Worm (Caenorhabditis elegans) whole organism, midembryonic: ENCODE measurements around the gene F29B9.1.

Source experiments
- T22C8.4 ChIP-seq: fragments of 200-800 bp; sonication (Bioruptor generic); IDR thresholded peaks from 2 replicates; pipeline ENCODE4 v1.3.6; 2022; ENCODE audit warnings: missing genetic modification characterization, missing compliant biosample characterization
- cog-1 ChIP-seq: sonication (generic microtip); optimal IDR thresholded peaks from 2 replicates; lab custom pipeline; 2016; ENCODE audit warnings: missing genetic modification characterization, missing compliant biosample characterization
- flt-1 ChIP-seq: fragments of 200-800 bp; sonication (Bioruptor generic); IDR thresholded peaks from 2 replicates; pipeline ENCODE4 v1.3.6; 2022; ENCODE audit warnings: missing genetic modification characterization, missing compliant biosample characterization
- klf-2 ChIP-seq: fragments of 200-800 bp; sonication (Bioruptor generic); conservative IDR thresholded peaks from 2 replicates; pipeline ENCODE4 v1.3.6; 2022; ENCODE audit warnings: missing genetic modification reagents, missing genetic modification characterization, missing compliant biosample characterization
- med-1 ChIP-seq: sonication (generic microtip); optimal IDR thresholded peaks from 2 replicates; lab custom pipeline; 2017; ENCODE audit warnings: missing genetic modification characterization, mild to moderate bottlenecking, missing compliant biosample characterization, antibody characterized with exemption, missing genetic modification reagents; ENCODE audit not compliant: insufficient read depth
- ref-1 ChIP-seq: fragments of 200-800 bp; sonication (Bioruptor generic); conservative IDR thresholded peaks from 2 replicates; pipeline ENCODE4 v1.3.6; 2022; ENCODE audit warnings: missing genetic modification reagents, missing genetic modification characterization, missing compliant biosample characterization
- tab-1 ChIP-seq: fragments of 200-800 bp; sonication (Bioruptor generic); IDR thresholded peaks from 2 replicates; pipeline ENCODE4 v1.3.6; 2022; ENCODE audit warnings: missing genetic modification characterization, missing compliant biosample characterization
- ztf-23 ChIP-seq: fragments of 200-800 bp; sonication (Bioruptor generic); IDR thresholded peaks from 2 replicates; pipeline ENCODE4 v1.3.6; 2022; ENCODE audit warnings: missing genetic modification reagents, missing genetic modification characterization, missing compliant biosample characterization
- ztf-29 ChIP-seq: fragments of 200-800 bp; sonication (Bioruptor generic); IDR thresholded peaks from 2 replicates; pipeline ENCODE4 v1.3.6; 2022; ENCODE audit warnings: missing genetic modification reagents, missing genetic modification characterization, missing compliant biosample characterization

DNA sequence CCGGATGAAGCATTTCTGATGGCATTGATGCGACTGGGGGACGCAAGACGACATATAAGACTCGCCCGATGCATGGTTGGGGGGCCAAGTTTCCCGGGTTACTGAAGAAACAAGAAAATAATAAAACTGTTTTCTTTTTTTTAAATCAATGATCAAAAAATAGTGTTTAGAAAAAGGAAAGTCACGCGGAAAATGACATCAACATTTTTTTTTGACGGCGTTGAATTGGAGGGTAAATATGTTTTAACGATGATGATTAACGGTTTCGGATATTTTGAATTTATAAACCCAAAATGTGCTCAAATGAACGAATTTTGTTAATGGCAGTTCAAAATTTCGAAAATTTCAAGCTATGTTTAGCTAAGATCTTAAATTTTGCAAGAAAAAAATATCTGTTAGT is 38.7 kb downstream of the F29B9.1 start, which contains the start of gene ogdh-1:
- TF ChIP-seq cog-1 (no peak), ref-1 (no peak), klf-2 (no peak), flt-1 (GFP tag; lab: Robert Waterston, UW) (no peak), ztf-23 (no peak), ztf-29 (GFP tag; lab: Robert Waterston, UW) (no peak), T22C8.4 (GFP tag; lab: Robert Waterston, UW) (no peak), med-1 (GFP tag; lab: Kevin White, UChicago) (no peak), tab-1 (no peak)
